Worm (Caenorhabditis elegans) whole organism, dauer: ENCODE data around the gene Y59H11AR.3.

Experiments
- unc-62 ChIP-seq: sonication (generic microtip); optimal IDR thresholded peaks from 2 replicates; lab custom pipeline; 2017; ENCODE audit warnings: missing biosample characterization, missing genetic modification reagents, missing genetic modification characterization

Y59H11AR.3 gene

ce11 chrIV:8608934-8609333 is 13.7 kb upstream of the Y59H11AR.3 start, which contains the start of gene F42A9.6:
Gene F42A9.6, plus strand, starts transcription at chrIV:8609234.
- TF ChIP-seq unc-62 (GFP tag; lab: Kevin White, UChicago) = no peak

ce11 chrIV:8608204-8608603 is 13.0 kb upstream of the Y59H11AR.3 start:
- no peak for TF ChIP-seq unc-62 (GFP tag; lab: Kevin White, UChicago)

ce11 chrIV:8605217-8605616 is 10.0 kb upstream of the Y59H11AR.3 start:
- TF ChIP-seq unc-62 (GFP tag; lab: Kevin White, UChicago) = no peak

- TF ChIP-seq unc-62 (GFP tag; lab: Kevin White, UChicago) = no peak
Observed at ce11 chrIV:8602877-8603276, 7.7 kb upstream of the Y59H11AR.3 start, which contains the start of gene Y59H11AR.10. Gene Y59H11AR.10, plus strand, starts transcription at chrIV:8603177.

- TF ChIP-seq unc-62 (GFP tag; lab: Kevin White, UChicago) = no peak
Observed at ce11 chrIV:8600712-8601330, 5.6 kb upstream of the Y59H11AR.3 start, which contains the start of gene Y59H11AR.4. Gene Y59H11AR.4, minus strand, starts transcription at chrIV:8600762.

- no peak for TF ChIP-seq unc-62 (GFP tag; lab: Kevin White, UChicago)
Observed at ce11 chrIV:8597504-8597903, 2.3 kb upstream of the Y59H11AR.3 start.

- TF ChIP-seq unc-62 (GFP tag; lab: Kevin White, UChicago) = no peak
Observed at ce11 chrIV:8595767-8596166, 550 bp upstream of the Y59H11AR.3 start, which contains the start of gene clec-181. Gene clec-181, plus strand, starts transcription at chrIV:8596067.

- TF ChIP-seq unc-62 (GFP tag; lab: Kevin White, UChicago) = no peak
Observed at ce11 chrIV:8587605-8588004, 7.6 kb downstream of the Y59H11AR.3 start.

- no peak for TF ChIP-seq unc-62 (GFP tag; lab: Kevin White, UChicago)
Observed at ce11 chrIV:8587057-8587456, 8.2 kb downstream of the Y59H11AR.3 start.

- no peak for TF ChIP-seq unc-62 (GFP tag; lab: Kevin White, UChicago)
Observed at ce11 chrIV:8585076-8586033, 9.9 kb downstream of the Y59H11AR.3 start, which contains the start of gene catp-7. Gene catp-7, plus strand, starts transcription at chrIV:8585983.

- no peak for TF ChIP-seq unc-62 (GFP tag; lab: Kevin White, UChicago)
Observed at ce11 chrIV:8571138-8571537, 24.1 kb downstream of the Y59H11AR.3 start, which contains the start of gene Y59H11AM.1. Gene Y59H11AM.1, plus strand, starts transcription at chrIV:8571438.

- no peak for TF ChIP-seq unc-62 (GFP tag; lab: Kevin White, UChicago)
Observed at ce11 chrIV:8570719-8571118, 24.5 kb downstream of the Y59H11AR.3 start.

- TF ChIP-seq unc-62 (GFP tag; lab: Kevin White, UChicago) = no peak
Observed at ce11 chrIV:8570253-8570652, 25.0 kb downstream of the Y59H11AR.3 start, which contains the start of gene Y59H11AM.4. Gene Y59H11AM.4, minus strand, starts transcription at chrIV:8570353.

- TF ChIP-seq unc-62 (GFP tag; lab: Kevin White, UChicago) = no peak
Observed at ce11 chrIV:8559132-8559531, 36.1 kb downstream of the Y59H11AR.3 start, which contains the start of gene npr-22. Gene npr-22, plus strand, starts transcription at chrIV:8559432.
